Worm (Caenorhabditis elegans) whole organism, L1 larva: Measurements from ENCODE around the gene ZK1098.6.

Experiments
- Y116A8C.19 ChIP-seq: sonication (generic microtip); optimal IDR thresholded peaks from 2 replicates; lab custom pipeline; 2016; ENCODE audit warnings: missing compliant biosample characterization, missing genetic modification characterization, borderline replicate concordance
- mep-1 ChIP-seq: fragments of 150-350 bp; optimal IDR thresholded peaks from 2 replicates; lab custom pipeline; 2014; ENCODE audit warnings: missing biosample characterization, missing genetic modification characterization
- nhr-12 ChIP-seq: sonication (generic microtip); optimal IDR thresholded peaks from 2 replicates; lab custom pipeline; 2017; ENCODE audit warnings: missing biosample characterization, missing genetic modification characterization
- nhr-237 ChIP-seq: fragments of 150-350 bp; optimal IDR thresholded peaks from 2 replicates; lab custom pipeline; 2014; ENCODE audit warnings: missing biosample characterization, missing genetic modification characterization
- nhr-28 ChIP-seq: fragments of 150-350 bp; optimal IDR thresholded peaks from 2 replicates; lab custom pipeline; 2014; ENCODE audit warnings: missing biosample characterization, missing genetic modification characterization
- nhr-76 ChIP-seq: sonication (generic microtip); optimal IDR thresholded peaks from 2 replicates; lab custom pipeline; 2017; ENCODE audit warnings: missing biosample characterization, missing genetic modification characterization
- pqm-1 ChIP-seq: sonication (generic microtip); optimal IDR thresholded peaks from 3 replicates; lab custom pipeline; 2017; ENCODE audit warnings: missing biosample characterization, missing genetic modification characterization
- unc-62 ChIP-seq: fragments of 150-350 bp; optimal IDR thresholded peaks from 2 replicates; lab custom pipeline; 2014; ENCODE audit warnings: missing biosample characterization, missing genetic modification reagents, missing genetic modification characterization
- ztf-11 ChIP-seq, 2 experiments: sonication (generic microtip); optimal IDR thresholded peaks; 2 replicates each; lab custom pipeline; 2016 to 2017; ENCODE audit warnings: missing genetic modification characterization in 2 of 2, missing biosample characterization in 1 of 2, missing compliant biosample characterization in 1 of 2

DNA sequence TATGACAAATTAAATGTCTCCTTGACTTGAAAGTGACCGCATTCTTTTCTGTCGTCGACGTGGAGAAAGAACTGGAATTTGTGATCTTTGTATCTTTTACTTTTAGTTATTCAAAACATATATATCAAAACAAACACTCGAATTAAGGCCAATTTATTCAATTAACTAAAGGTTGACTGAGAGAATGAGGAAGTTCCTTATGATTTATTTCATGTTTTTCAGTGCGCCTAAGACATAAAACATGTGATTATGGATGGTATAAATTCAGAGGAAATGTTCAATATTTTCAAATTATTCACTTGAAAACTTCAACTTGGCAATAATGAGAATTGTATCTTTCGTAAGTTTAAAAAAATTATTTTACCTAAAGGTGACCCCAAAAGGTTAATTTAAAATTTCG lies 13.4 kb upstream of the ZK1098.6 start, which contains the start of gene F55H2.8:
- TF ChIP-seq nhr-76 (tag; lab: Kevin White, UChicago) (no peak), pqm-1 (tag; lab: Kevin White, UChicago) (no peak), Y116A8C.19 (no peak), nhr-237 (tag; lab: Kevin White, UChicago) (no peak), unc-62 (GFP tag; lab: Kevin White, UChicago) (no peak), ztf-11 (tag; optimal IDR thresholded peaks at IDR 0.05; lab: Kevin White, UChicago) (no peak), nhr-28 (tag; lab: Kevin White, UChicago) (no peak), mep-1 (tag; lab: Kevin White, UChicago) (no peak), nhr-12 (tag; lab: Kevin White, UChicago) (no peak)
